Fruit fly (Drosophila melanogaster): Measurements from ENCODE around the gene mTerf5.
A peak's percentile ranks its signal among the peaks of the same experiment; 100 is the strongest.

The mTerf5 gene

dm6 chr3R:18196991-18197801 is 26.3 kb downstream of the mTerf5 start (continued):
- peak; percentile 27 for TF ChIP-seq CG15011 (GFP tag; optimal IDR thresholded peaks at IDR 0.05)
- peak; percentile 87 for TF ChIP-seq Med (GFP tag)
- TF ChIP-seq CG18619 (GFP tag; optimal IDR thresholded peaks at IDR 0.05) = peak; percentile 75
- TF ChIP-seq Dad (GFP tag; optimal IDR thresholded peaks at IDR 0.05) = no peak
- TF ChIP-seq HmgZ (tag; optimal IDR thresholded peaks at IDR 0.05) = peak; percentile 17
- TF ChIP-seq exex (tag; optimal IDR thresholded peaks at IDR 0.05) = peak; percentile 19
- TF ChIP-seq dpn (GFP tag; optimal IDR thresholded peaks at IDR 0.05) = peak; percentile 25 to 28
- no peak for TF ChIP-seq CG11398 (GFP tag; optimal IDR thresholded peaks at IDR 0.05)
- peak; percentile 29 for TF ChIP-seq fu2 (GFP tag; optimal IDR thresholded peaks at IDR 0.05)
- no peak for TF ChIP-seq CG11723 (GFP tag; optimal IDR thresholded peaks at IDR 0.05)
- TF ChIP-seq CG2120 (GFP tag; optimal IDR thresholded peaks at IDR 0.05) = peak; percentile 61
- peak; percentile 58 for TF ChIP-seq unpg (GFP tag; optimal IDR thresholded peaks at IDR 0.05)
- TF ChIP-seq CG8478 (optimal IDR thresholded peaks at IDR 0.05) = peak; percentile 29
- TF ChIP-seq btn (GFP tag; optimal IDR thresholded peaks at IDR 0.05) = no peak
- peak; percentile 58 for TF ChIP-seq oc (tag; optimal IDR thresholded peaks at IDR 0.05)
- peak; percentile 61 for TF ChIP-seq CG7839 (tag; optimal IDR thresholded peaks at IDR 0.05)
- TF ChIP-seq CG10979 (tag; optimal IDR thresholded peaks at IDR 0.05) = peak; percentile 49
- TF ChIP-seq sens (GFP tag) = peak; percentile 93
- TF ChIP-seq CG8290 (GFP tag; optimal IDR thresholded peaks at IDR 0.05) = no peak
- peak in 1 of 2 experiments; percentile 71 for TF ChIP-seq CG8290 (tag; optimal IDR thresholded peaks at IDR 0.05)

- TF ChIP-seq org-1 (GFP tag; optimal IDR thresholded peaks at IDR 0.05) (no peak), Vsx1 (GFP tag; optimal IDR thresholded peaks at IDR 0.05) (peak; percentile 63), Dek (tag; optimal IDR thresholded peaks at IDR 0.05) (peak; percentile 6), psq (GFP tag; optimal IDR thresholded peaks at IDR 0.05) (peak; percentile 70), pros (GFP tag; optimal IDR thresholded peaks at IDR 0.05) (peak; percentile 88)
These were observed 26.9 kb downstream of the mTerf5 start for dm6 chr3R:18196622-18196990.

dm6 chr3R:18195295-18195694 is 28.2 kb downstream of the mTerf5 start:
- TF ChIP-seq pzg (GFP tag; optimal IDR thresholded peaks at IDR 0.05) (no peak), Dref (GFP tag; IDR thresholded peaks at IDR 0.05) (no peak), CG34224 (GFP tag; IDR thresholded peaks at IDR 0.05; ENCODE audit: partially characterized antibody) (no peak), run (tag; optimal IDR thresholded peaks at IDR 0.05) (no peak), CG33213 (GFP tag; optimal IDR thresholded peaks at IDR 0.05) (no peak), CG10209 (GFP tag; optimal IDR thresholded peaks at IDR 0.05) (no peak), Med (GFP tag) (peak; percentile 42), crol (GFP tag; IDR thresholded peaks at IDR 0.05) (no peak)

- TF ChIP-seq pita (GFP tag; optimal IDR thresholded peaks at IDR 0.05) (no peak), amos (GFP tag; IDR thresholded peaks at IDR 0.05; ENCODE audit: partially characterized antibody) (peak; percentile 7; the same call in 1 of the 2 replicates), Med (GFP tag) (peak; percentile 32), z (GFP tag; IDR thresholded peaks at IDR 0.05) (0 out of 3 replicates have a peak, but pooled peaks have one; percentile 6)
These were observed 31.6 kb downstream of the mTerf5 start, which contains the start of gene CG14313 for dm6 chr3R:18191867-18192266. Gene CG14313, minus strand, starts transcription at chr3R:18191967.
